Worm (Caenorhabditis elegans) whole organism, early embryonic: ENCODE data around the gene H21P03.10.

ENCODE experiments used
- B0310.2 ChIP-seq: sonication (generic microtip); optimal IDR thresholded peaks from 2 replicates; lab custom pipeline; 2016; ENCODE audit warnings: mild to moderate bottlenecking, missing genetic modification characterization, missing compliant biosample characterization
- F13C5.2 ChIP-seq: sonication (generic microtip); optimal IDR thresholded peaks from 2 replicates; lab custom pipeline; 2017; ENCODE audit warnings: mild to moderate bottlenecking, missing genetic modification characterization, inconsistent platforms, missing compliant biosample characterization
- aly-1 ChIP-seq: sonication (generic microtip); optimal IDR thresholded peaks from 2 replicates; lab custom pipeline; 2016; ENCODE audit warnings: missing genetic modification characterization, missing compliant biosample characterization
- ama-1 ChIP-seq: fragments of 150-350 bp; optimal IDR thresholded peaks from 2 replicates; lab custom pipeline; 2014
- ceh-13 ChIP-seq: fragments of 200-800 bp; sonication (Bioruptor generic); optimal IDR thresholded peaks from 2 replicates; lab custom pipeline; 2018; ENCODE audit warnings: mild to moderate bottlenecking, missing genetic modification characterization, missing compliant biosample characterization
- ceh-36 ChIP-seq: sonication (generic microtip); optimal IDR thresholded peaks from 2 replicates; lab custom pipeline; 2016; ENCODE audit warnings: missing genetic modification characterization, inconsistent platforms, missing compliant biosample characterization
- ets-7 ChIP-seq: sonication (generic microtip); optimal IDR thresholded peaks from 2 replicates; lab custom pipeline; 2016; ENCODE audit warnings: missing genotype, missing genetic modification characterization, missing compliant biosample characterization
- flt-1 ChIP-seq: fragments of 200-800 bp; sonication (Bioruptor generic); IDR thresholded peaks from 2 replicates; pipeline ENCODE4 v1.3.6; 2022; ENCODE audit warnings: missing genetic modification characterization, missing compliant biosample characterization
- hmbx-1 ChIP-seq: sonication (generic microtip); optimal IDR thresholded peaks from 2 replicates; lab custom pipeline; 2016; ENCODE audit warnings: mild to moderate bottlenecking, missing genetic modification characterization, missing compliant biosample characterization
- hmg-4 ChIP-seq: fragments of 200-800 bp; sonication (Bioruptor generic); optimal IDR thresholded peaks from 2 replicates; lab custom pipeline; 2018; ENCODE audit warnings: mild to moderate bottlenecking, missing genetic modification characterization, missing compliant biosample characterization
- hnd-1 ChIP-seq: sonication (generic microtip); optimal IDR thresholded peaks from 2 replicates; lab custom pipeline; 2016; ENCODE audit warnings: missing genetic modification characterization, missing compliant biosample characterization
- pes-1 ChIP-seq: fragments of 200-800 bp; sonication (Bioruptor generic); IDR thresholded peaks from 2 replicates; pipeline ENCODE4 v1.3.6; 2022; ENCODE audit warnings: missing genetic modification reagents, missing genetic modification characterization, missing compliant biosample characterization
- scrt-1 ChIP-seq: fragments of 200-800 bp; sonication (Bioruptor generic); IDR thresholded peaks from 2 replicates; pipeline ENCODE4 v1.3.6; 2022; ENCODE audit warnings: missing genetic modification characterization, missing compliant biosample characterization
- sea-1 ChIP-seq: fragments of 200-800 bp; sonication (Bioruptor generic); conservative IDR thresholded peaks from 2 replicates; pipeline ENCODE4 v1.3.6; 2022; ENCODE audit warnings: missing genetic modification characterization, missing compliant biosample characterization
- tbx-11 ChIP-seq: fragments of 200-800 bp; sonication (Bioruptor generic); IDR thresholded peaks from 2 replicates; pipeline ENCODE4 v1.3.6; 2022; ENCODE audit warnings: missing genetic modification characterization, missing compliant biosample characterization
- tbx-37 ChIP-seq: fragments of 200-800 bp; sonication (Bioruptor generic); conservative IDR thresholded peaks from 2 replicates; pipeline ENCODE4 v1.3.6; 2022; ENCODE audit warnings: missing genetic modification reagents, missing genetic modification characterization, missing compliant biosample characterization
- tra-4 ChIP-seq: sonication (generic microtip); optimal IDR thresholded peaks from 2 replicates; lab custom pipeline; 2017; ENCODE audit warnings: missing genetic modification characterization, missing compliant biosample characterization

The H21P03.10 gene

DNA sequence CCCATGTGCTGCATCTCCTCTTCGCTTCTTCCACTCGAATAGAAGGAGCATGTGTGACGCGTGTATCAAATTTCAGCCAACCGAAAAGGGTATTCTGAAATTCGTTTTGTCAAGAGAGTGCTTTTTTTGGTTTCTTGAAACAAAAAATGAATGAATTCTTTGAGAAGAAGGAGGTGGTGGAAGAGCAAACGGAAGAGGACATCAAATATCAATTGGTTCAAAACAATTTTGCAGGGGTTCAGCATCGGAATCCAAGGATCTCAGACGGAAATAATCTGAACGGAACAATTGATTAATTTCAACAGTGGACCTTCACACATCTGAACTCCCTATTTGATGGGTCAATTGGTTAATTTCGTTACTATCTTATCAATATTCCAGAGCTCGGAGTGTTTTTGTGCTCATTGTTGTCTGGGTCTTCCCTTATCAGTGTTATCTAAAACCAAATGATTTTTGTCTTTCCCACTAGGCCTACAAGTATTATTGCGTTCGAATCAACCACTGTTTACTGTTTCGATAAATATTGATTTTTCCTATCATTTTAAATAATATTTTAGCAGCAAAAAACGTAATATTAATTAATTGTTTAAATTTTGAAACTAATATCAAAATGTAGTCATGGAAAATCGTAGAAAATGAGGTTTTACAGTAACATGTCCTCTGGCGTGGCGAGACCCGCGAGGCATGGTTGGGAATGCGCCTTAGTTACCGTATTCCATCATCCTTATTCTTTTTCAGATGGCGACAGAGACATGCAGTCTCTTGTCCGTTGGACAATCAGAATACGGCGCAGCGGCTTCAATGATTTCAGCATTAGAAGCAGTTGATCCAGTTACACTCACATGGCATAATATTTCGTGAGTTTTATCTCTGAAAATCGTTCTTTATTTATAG, 30.6 kb upstream of the H21P03.10 start, which contains the start of the genes C10C6.13 and wht-2:
Gene C10C6.13 (minus strand): TSS at position 51 of the 894 bp plus-strand sequence.
Gene wht-2 (plus strand): TSS at position 739 of the 894 bp plus-strand sequence.
- TF ChIP-seq flt-1 (GFP tag; lab: Robert Waterston, UW) (no peak), hmbx-1 (tag; lab: Kevin White, UChicago) (no peak), hmg-4 (GFP tag; lab: Kevin White, UChicago) (no peak), B0310.2 (tag; lab: Kevin White, UChicago) (no peak)

DNA sequence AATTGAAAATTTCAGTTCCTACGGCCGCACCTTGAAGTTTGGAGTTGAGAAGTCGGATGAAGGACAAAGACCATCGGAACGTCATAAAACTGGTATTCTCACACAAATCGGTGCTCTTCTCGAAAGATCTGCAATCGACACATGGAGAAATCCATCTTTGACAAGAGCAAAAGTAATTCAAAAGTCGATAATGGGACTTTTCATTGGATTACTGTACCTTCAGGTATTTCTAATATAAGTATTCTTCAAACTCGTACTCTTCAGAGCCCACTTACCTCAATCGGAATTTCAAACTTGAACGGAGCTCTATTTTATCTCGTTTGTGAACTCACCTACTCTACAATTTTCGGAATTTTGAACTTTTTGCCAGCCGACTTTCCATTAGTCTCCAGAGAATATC, 28.5 kb upstream of the H21P03.10 start:
- TF ChIP-seq hnd-1 (tag; lab: Kevin White, UChicago) (no peak), tbx-37 (GFP tag; lab: Robert Waterston, UW) (no peak), B0310.2 (tag; lab: Kevin White, UChicago) (no peak), pes-1 (GFP tag; lab: Robert Waterston, UW) (no peak), hmbx-1 (tag; lab: Kevin White, UChicago) (no peak), ceh-13 (GFP tag; lab: Kevin White, UChicago) (no peak), tbx-11 (no peak), ama-1 (lab: Kevin White, UChicago) (no peak), flt-1 (GFP tag; lab: Robert Waterston, UW) (no peak), ets-7 (tag; lab: Kevin White, UChicago) (no peak), sea-1 (GFP tag; lab: Robert Waterston, UW) (no peak), aly-1 (tag; lab: Kevin White, UChicago) (no peak), F13C5.2 (tag; lab: Kevin White, UChicago) (no peak), ceh-36 (tag; lab: Kevin White, UChicago) (no peak), scrt-1 (GFP tag; lab: Robert Waterston, UW) (no peak)

- TF ChIP-seq ceh-36 (tag; lab: Kevin White, UChicago) (peak; percentile 93), tbx-37 (GFP tag; lab: Robert Waterston, UW) (peak; percentile 95), aly-1 (tag; lab: Kevin White, UChicago) (peak; percentile 95), B0310.2 (tag; lab: Kevin White, UChicago) (peak; percentile 92), hmg-4 (GFP tag; lab: Kevin White, UChicago) (peak; percentile 97), ceh-13 (GFP tag; lab: Kevin White, UChicago) (peak; percentile 84), ets-7 (tag; lab: Kevin White, UChicago) (peak; percentile 86), ama-1 (lab: Kevin White, UChicago) (peak; percentile 65), F13C5.2 (tag; lab: Kevin White, UChicago) (peak; percentile 95), hmbx-1 (tag; lab: Kevin White, UChicago) (peak; percentile 92), flt-1 (GFP tag; lab: Robert Waterston, UW) (peak; percentile 91), sea-1 (GFP tag; lab: Robert Waterston, UW) (peak; percentile 96), scrt-1 (GFP tag; lab: Robert Waterston, UW) (peak; percentile 94), hnd-1 (tag; lab: Kevin White, UChicago) (peak; percentile 87), tbx-11 (peak; percentile 97), pes-1 (GFP tag; lab: Robert Waterston, UW) (peak; percentile 95), tra-4 (tag; lab: Kevin White, UChicago) (peak; percentile 62)
These were observed 26.5 kb upstream of the H21P03.10 start for ce11 chrIV:11474067-11474466.

DNA sequence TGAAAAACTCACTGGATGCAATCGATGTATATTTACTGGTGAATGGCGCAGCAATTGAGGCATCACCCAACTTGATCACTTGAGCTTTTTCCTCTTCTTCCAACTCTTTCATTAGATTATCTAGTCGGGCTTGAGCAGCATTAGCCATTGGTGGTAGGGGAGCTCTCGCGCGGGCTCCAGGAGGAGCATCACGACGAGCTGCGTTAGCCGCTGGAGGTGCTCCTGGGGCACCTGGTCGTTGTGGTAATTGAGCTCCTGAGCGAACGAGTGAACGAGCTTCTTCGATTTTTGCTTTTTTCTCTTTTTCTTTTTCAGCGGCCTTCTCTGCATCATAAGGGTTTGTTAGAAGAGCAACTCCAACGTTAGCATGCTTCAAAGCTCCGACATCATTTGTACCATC, 25.4 kb upstream of the H21P03.10 start:
- TF ChIP-seq ceh-36 (tag; lab: Kevin White, UChicago) (no peak), hmbx-1 (tag; lab: Kevin White, UChicago) (no peak), scrt-1 (GFP tag; lab: Robert Waterston, UW) (no peak), F13C5.2 (tag; lab: Kevin White, UChicago) (no peak), flt-1 (GFP tag; lab: Robert Waterston, UW) (no peak), aly-1 (tag; lab: Kevin White, UChicago) (no peak), tbx-37 (GFP tag; lab: Robert Waterston, UW) (no peak), B0310.2 (tag; lab: Kevin White, UChicago) (no peak), sea-1 (GFP tag; lab: Robert Waterston, UW) (no peak), ets-7 (tag; lab: Kevin White, UChicago) (no peak), hmg-4 (GFP tag; lab: Kevin White, UChicago) (no peak), pes-1 (GFP tag; lab: Robert Waterston, UW) (no peak), tra-4 (tag; lab: Kevin White, UChicago) (no peak), ama-1 (lab: Kevin White, UChicago) (no peak), tbx-11 (no peak), hnd-1 (tag; lab: Kevin White, UChicago) (no peak), ceh-13 (GFP tag; lab: Kevin White, UChicago) (no peak)

DNA sequence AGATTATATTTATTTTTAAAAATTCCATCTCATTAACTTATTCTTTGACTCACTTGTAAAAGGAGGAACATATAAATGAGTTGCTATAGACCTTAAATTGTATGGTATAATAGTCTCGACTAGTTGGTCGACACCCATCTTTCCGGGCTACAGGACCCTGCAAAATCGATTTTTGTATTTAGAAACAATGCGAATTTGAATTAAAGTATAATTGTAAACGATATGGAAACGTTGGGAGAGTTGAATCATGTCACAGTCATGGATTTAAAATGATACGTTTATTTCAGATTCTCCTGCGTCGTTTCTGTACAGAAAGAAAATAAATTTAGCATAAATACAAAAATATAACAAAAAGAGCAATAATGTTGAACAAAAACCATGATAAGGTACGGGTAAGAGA, 21.4 kb upstream of the H21P03.10 start, which contains the start of gene catp-8:
Gene catp-8 (minus strand): TSS at position 157 of the 400 bp plus-strand sequence.
- TF ChIP-seq pes-1 (GFP tag; lab: Robert Waterston, UW) (no peak), B0310.2 (tag; lab: Kevin White, UChicago) (no peak), hmbx-1 (tag; lab: Kevin White, UChicago) (no peak), sea-1 (GFP tag; lab: Robert Waterston, UW) (no peak), ceh-36 (tag; lab: Kevin White, UChicago) (no peak), aly-1 (tag; lab: Kevin White, UChicago) (no peak), hmg-4 (GFP tag; lab: Kevin White, UChicago) (no peak), hnd-1 (tag; lab: Kevin White, UChicago) (no peak), ceh-13 (GFP tag; lab: Kevin White, UChicago) (no peak), ets-7 (tag; lab: Kevin White, UChicago) (no peak), F13C5.2 (tag; lab: Kevin White, UChicago) (no peak), flt-1 (GFP tag; lab: Robert Waterston, UW) (no peak), tra-4 (tag; lab: Kevin White, UChicago) (no peak), ama-1 (lab: Kevin White, UChicago) (no peak), scrt-1 (GFP tag; lab: Robert Waterston, UW) (no peak), tbx-11 (no peak), tbx-37 (GFP tag; lab: Robert Waterston, UW) (no peak)
